Worm (Caenorhabditis elegans): Measurements from ENCODE around the gene scl-17.

Gene scl-17

DNA sequence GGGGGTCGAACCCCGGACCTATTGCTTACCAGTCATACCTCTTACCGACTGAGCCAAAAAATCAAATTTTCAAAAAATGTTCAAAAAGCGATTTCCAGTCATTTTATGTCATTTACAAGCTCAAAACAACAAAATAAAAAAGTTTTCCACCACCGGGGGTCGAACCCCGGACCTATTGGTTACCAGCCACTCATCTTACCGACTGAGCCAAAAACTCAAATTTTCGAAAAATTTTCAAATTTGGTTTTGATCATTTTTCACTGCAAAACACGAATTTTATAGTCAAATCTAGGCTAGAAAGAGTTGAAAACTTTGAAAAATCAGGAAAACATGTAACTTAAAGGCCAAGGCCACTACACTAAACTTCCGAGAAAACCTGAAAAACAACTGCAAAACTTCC lies 31.0 kb downstream of the scl-17 start:
- TF ChIP-seq lin-39 (tag; optimal IDR thresholded peaks at IDR 0.05) (no peak), lin-11 (tag; optimal IDR thresholded peaks at IDR 0.05) (no peak), F13H6.1 (tag; optimal IDR thresholded peaks at IDR 0.05) (no peak), skn-1 (tag; optimal IDR thresholded peaks at IDR 0.05) (no peak), mdl-1 (tag; optimal IDR thresholded peaks at IDR 0.05) (no peak), mab-5 (tag; optimal IDR thresholded peaks at IDR 0.05) (no peak), nhr-12 (tag; optimal IDR thresholded peaks at IDR 0.05) (no peak), R02D3.7 (tag; optimal IDR thresholded peaks at IDR 0.05) (no peak), lin-13 (GFP tag; optimal IDR thresholded peaks at IDR 0.05) (no peak), elt-1 (tag; optimal IDR thresholded peaks at IDR 0.05) (no peak), dmd-4 (tag; optimal IDR thresholded peaks at IDR 0.05) (no peak), elt-3 (tag; optimal IDR thresholded peaks at IDR 0.05) (no peak), crh-2 (tag; optimal IDR thresholded peaks at IDR 0.05) (no peak), nhr-11 (tag; optimal IDR thresholded peaks at IDR 0.05) (no peak)

DNA sequence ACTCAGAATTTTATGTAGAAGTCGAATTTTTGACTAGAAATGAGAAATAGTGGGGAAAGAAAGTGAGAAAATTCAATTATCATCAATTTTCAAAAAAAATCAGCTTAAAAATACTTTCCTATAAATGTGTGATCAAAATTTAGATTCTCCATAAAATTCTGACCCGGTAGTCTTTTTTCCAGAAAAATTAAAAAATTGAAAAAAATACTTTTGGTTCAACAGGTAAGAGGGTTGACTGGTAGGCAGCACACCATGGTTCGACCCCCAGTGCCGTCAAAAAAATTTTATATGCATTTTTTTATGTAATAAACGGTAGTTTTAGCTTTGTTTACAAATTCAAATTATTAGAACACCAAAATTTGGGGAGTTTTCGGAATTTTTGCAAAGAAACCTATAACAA lies 32.3 kb downstream of the scl-17 start:
- TF ChIP-seq fos-1 (tag; optimal IDR thresholded peaks at IDR 0.05) (no peak), nhr-11 (tag; optimal IDR thresholded peaks at IDR 0.05) (no peak), blmp-1 (tag; optimal IDR thresholded peaks at IDR 0.05; ENCODE audit: insufficient read depth) (no peak), nhr-77 (tag; optimal IDR thresholded peaks at IDR 0.05) (no peak), dmd-4 (tag; optimal IDR thresholded peaks at IDR 0.05) (no peak), lin-13 (GFP tag; optimal IDR thresholded peaks at IDR 0.05) (no peak), nhr-21 (tag; optimal IDR thresholded peaks at IDR 0.05) (no peak)

DNA sequence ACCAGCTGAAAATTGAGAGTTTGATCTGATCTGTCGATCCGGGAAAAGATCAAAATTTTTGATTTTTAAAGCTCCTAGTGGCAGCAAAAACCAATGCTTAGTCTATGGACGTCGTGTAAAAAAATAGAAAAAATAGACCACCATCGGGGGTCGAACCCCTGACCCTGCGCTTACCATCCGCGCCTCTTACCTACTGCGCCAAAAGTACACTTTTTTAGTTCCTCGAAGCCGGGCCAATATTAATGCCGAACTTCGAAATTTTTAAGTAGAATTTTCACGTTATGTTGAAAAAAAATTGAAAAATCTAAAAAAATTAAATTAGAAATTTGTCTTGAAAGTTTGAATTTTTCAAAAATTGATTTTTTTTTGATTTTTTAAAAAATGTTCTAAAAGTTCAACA lies 33.0 kb downstream of the scl-17 start:
- TF ChIP-seq F13H6.1 (tag; optimal IDR thresholded peaks at IDR 0.05) (no peak), unc-39 (tag; optimal IDR thresholded peaks at IDR 0.05) (no peak), mab-5 (tag; optimal IDR thresholded peaks at IDR 0.05) (no peak), sem-4 (tag; optimal IDR thresholded peaks at IDR 0.05) (no peak), elt-1 (tag; optimal IDR thresholded peaks at IDR 0.05) (no peak), sma-3 (GFP tag; optimal IDR thresholded peaks at IDR 0.05) (no peak), peb-1 (tag; optimal IDR thresholded peaks at IDR 0.05) (no peak), elt-3 (tag; optimal IDR thresholded peaks at IDR 0.05) (no peak), nhr-6 (tag; optimal IDR thresholded peaks at IDR 0.05) (no peak), R02D3.7 (tag; optimal IDR thresholded peaks at IDR 0.05) (no peak), gmeb-1 (tag; optimal IDR thresholded peaks at IDR 0.05) (no peak)

DNA sequence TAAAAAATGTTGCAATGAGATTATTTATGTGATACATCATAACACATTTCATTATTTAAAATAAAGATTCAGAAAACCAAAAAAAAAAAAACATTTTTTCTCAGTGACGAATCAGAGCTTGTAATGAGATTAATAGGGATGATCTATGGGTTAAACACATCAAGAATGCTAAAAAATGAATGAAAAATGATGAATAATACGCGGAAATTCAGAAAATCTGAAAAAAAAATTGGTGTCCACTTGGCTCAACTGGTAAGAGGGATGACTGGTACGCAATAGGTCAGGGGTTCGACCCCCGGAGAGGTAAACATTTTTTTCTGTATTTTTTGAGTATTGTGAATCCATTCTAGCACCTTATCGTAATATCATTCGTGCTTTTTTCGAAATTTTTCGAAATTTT lies 33.5 kb downstream of the scl-17 start:
- TF ChIP-seq C34F6.9 (tag; optimal IDR thresholded peaks at IDR 0.05) (no peak), ama-1 (optimal IDR thresholded peaks at IDR 0.05) (no peak), crh-2 (tag; optimal IDR thresholded peaks at IDR 0.05) (no peak), mdl-1 (tag; optimal IDR thresholded peaks at IDR 0.05) (no peak), lin-39 (tag; optimal IDR thresholded peaks at IDR 0.05) (no peak), sma-9 (GFP tag; optimal IDR thresholded peaks at IDR 0.05) (no peak), sma-9 (tag; optimal IDR thresholded peaks at IDR 0.05) (no peak)

DNA sequence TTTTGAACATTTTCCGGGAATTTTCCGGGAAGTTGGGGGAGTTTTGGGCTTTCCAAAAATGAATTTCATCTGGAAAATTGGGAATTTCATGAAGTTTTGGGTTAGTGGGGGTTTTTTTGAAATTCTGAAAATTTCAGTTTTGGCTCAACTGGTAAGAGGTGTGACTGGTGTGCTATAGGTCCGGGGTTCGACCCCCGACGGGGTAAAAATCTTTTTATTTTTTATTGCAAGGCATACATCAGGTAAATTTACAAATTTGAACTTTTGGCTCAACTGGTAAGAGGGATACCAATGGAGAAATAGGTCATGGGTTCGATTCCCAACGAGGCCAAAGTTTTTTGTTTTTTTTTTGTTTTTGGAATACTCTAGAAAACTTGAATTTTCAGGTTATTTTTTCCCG lies 36.6 kb downstream of the scl-17 start:
- TF ChIP-seq gmeb-1 (tag; optimal IDR thresholded peaks at IDR 0.05) (no peak), lsy-2 (tag; optimal IDR thresholded peaks at IDR 0.05) (no peak), ZK546.5 (tag; optimal IDR thresholded peaks at IDR 0.05) (no peak), nhr-23 (tag; optimal IDR thresholded peaks at IDR 0.05) (no peak), ama-1 (optimal IDR thresholded peaks at IDR 0.05) (no peak), sem-4 (tag; optimal IDR thresholded peaks at IDR 0.05) (no peak), nhr-21 (tag; optimal IDR thresholded peaks at IDR 0.05) (no peak)

DNA sequence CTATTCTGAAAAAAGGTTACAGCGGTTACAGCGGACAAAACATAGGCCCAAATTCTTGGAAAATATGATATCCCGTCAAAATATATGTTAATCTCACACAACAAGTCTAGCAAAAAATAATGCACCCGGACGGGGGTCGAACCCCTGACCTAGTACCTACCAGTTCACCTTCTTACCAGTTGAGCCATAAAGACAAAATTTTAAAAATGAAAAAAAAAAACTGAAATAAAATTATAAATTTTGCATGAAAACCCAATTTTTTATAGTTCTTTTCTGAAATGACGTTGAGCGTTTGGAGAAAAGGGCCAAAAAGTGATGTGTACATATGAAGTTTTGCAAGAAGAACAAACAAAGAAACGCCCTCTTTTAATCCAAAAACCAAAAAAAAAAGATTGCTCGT lies 37.4 kb downstream of the scl-17 start:
- no peak for TF ChIP-seq ztf-1 (GFP tag; conservative IDR thresholded peaks at IDR 0.05)
- no peak for TF ChIP-seq elt-3 (tag; optimal IDR thresholded peaks at IDR 0.05)
- no peak for TF ChIP-seq ceh-16 (tag; optimal IDR thresholded peaks at IDR 0.05)
- TF ChIP-seq mbf-1 (tag; optimal IDR thresholded peaks at IDR 0.05): no peak
- no peak for TF ChIP-seq sma-9 (GFP tag; optimal IDR thresholded peaks at IDR 0.05)
- TF ChIP-seq sma-9 (tag; optimal IDR thresholded peaks at IDR 0.05): no peak
- no peak for TF ChIP-seq sem-4 (tag; optimal IDR thresholded peaks at IDR 0.05)
- TF ChIP-seq nhr-23 (tag; optimal IDR thresholded peaks at IDR 0.05): no peak
- no peak for TF ChIP-seq egl-27 (tag; optimal IDR thresholded peaks at IDR 0.05)
- TF ChIP-seq blmp-1 (tag; optimal IDR thresholded peaks at IDR 0.05; ENCODE audit: insufficient read depth): no peak
- TF ChIP-seq dmd-4 (tag; optimal IDR thresholded peaks at IDR 0.05): no peak
- no peak for TF ChIP-seq lsy-2 (tag; optimal IDR thresholded peaks at IDR 0.05)
- no peak for TF ChIP-seq ztf-11 (tag; optimal IDR thresholded peaks at IDR 0.05)
- no peak for TF ChIP-seq ztf-4 (tag; optimal IDR thresholded peaks at IDR 0.05)
- no peak for TF ChIP-seq mab-5 (tag; optimal IDR thresholded peaks at IDR 0.05)
- TF ChIP-seq nhr-11 (tag; optimal IDR thresholded peaks at IDR 0.05): no peak
- TF ChIP-seq alr-1 (tag; optimal IDR thresholded peaks at IDR 0.05): no peak

Data from whole organism, L2 larva.